Fruit fly (Drosophila melanogaster): ENCODE data around the gene mRpS24.

The mRpS24 gene

DNA sequence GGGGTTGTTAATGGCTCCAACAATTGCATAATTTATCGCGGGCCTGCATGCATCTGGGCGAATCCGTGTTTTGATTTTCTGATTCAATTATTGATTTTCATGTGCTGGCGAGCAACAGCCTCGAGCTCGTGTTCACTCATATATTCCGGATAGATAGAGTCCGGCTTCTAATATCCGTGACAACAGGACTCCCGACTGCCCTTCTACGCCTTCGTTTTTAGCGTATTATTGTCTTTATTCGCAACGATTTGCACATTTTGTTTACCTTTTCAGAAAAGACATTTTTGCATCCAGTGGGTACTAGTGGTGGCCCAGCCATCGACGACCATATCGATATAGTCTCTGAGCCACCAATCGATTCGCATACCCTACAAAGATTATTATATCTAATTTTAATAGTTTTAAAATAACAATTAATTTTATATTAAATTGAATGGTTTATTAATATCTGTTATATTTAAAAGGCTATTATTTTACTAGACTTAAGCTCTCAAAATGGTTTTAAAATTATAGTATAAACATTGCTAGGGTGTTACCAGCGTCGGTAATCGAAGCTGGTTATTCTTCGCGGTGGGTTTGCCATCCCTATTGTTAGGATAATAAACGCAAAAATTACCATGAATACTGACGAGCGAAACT, 2.1 kb downstream of the mRpS24 start, which contains the start of the genes Myo95E and TBC1d7 (continued):
- peak; percentile 68 for TF ChIP-seq CG4854 (GFP tag; optimal IDR thresholded peaks at IDR 0.05)
- peak; percentile 90 for TF ChIP-seq CG14710 (tag; optimal IDR thresholded peaks at IDR 0.05)
- peak; percentile 85 for TF ChIP-seq Max (GFP tag; optimal IDR thresholded peaks at IDR 0.05)
- peak; percentile 69 for TF ChIP-seq CG7928 (GFP tag; optimal IDR thresholded peaks at IDR 0.05)
- no peak for TF ChIP-seq ato (GFP tag; IDR thresholded peaks at IDR 0.05; ENCODE audit: partially characterized antibody)
- peak; percentile 38 for TF ChIP-seq CG17802 (tag; optimal IDR thresholded peaks at IDR 0.05)
- TF ChIP-seq CG11085 (GFP tag; IDR thresholded peaks at IDR 0.05), result peak; percentile 73
- TF ChIP-seq slp2 (GFP tag; optimal IDR thresholded peaks at IDR 0.05), result no peak
- no peak for TF ChIP-seq NK7.1 (GFP tag; optimal IDR thresholded peaks at IDR 0.05)
- peak; percentile 29 for TF ChIP-seq MESR4 (GFP tag; optimal IDR thresholded peaks at IDR 0.05)
- TF ChIP-seq HHEX (GFP tag; optimal IDR thresholded peaks at IDR 0.05), result peak; percentile 75
- TF ChIP-seq CG3163 (GFP tag; optimal IDR thresholded peaks at IDR 0.05), result no peak
- peak; percentile 82 for TF ChIP-seq CG17385 (GFP tag; optimal IDR thresholded peaks at IDR 0.05)
- TF ChIP-seq Rfx (GFP tag; IDR thresholded peaks at IDR 0.05), result peak; percentile 95
- TF ChIP-seq CG9215 (GFP tag; IDR thresholded peaks at IDR 0.05), result peak; percentile 85
- TF ChIP-seq scrt (GFP tag; optimal IDR thresholded peaks at IDR 0.05), result peak; percentile 68
- TF ChIP-seq CG6765 (GFP tag; optimal IDR thresholded peaks at IDR 0.05), result peak; percentile 10
- TF ChIP-seq CrebB (tag; optimal IDR thresholded peaks at IDR 0.05), result peak; percentile 60
- TF ChIP-seq Awh (GFP tag; IDR thresholded peaks at IDR 0.05), result peak; percentile 92
- no peak for TF ChIP-seq kni (GFP tag; optimal IDR thresholded peaks at IDR 0.05)
- peak; percentile 60 for TF ChIP-seq slou (GFP tag; optimal IDR thresholded peaks at IDR 0.05)
- peak; percentile 46 to 60 for TF ChIP-seq Pdp1 (GFP tag; optimal IDR thresholded peaks at IDR 0.05)
- TF ChIP-seq Hr78 (GFP tag; optimal IDR thresholded peaks at IDR 0.05), result no peak
- TF ChIP-seq CG10274 (GFP tag; optimal IDR thresholded peaks at IDR 0.05), result peak; percentile 92
- TF ChIP-seq repo (GFP tag; optimal IDR thresholded peaks at IDR 0.05), result peak; percentile 22
- peak; percentile 56 for TF ChIP-seq pum (GFP tag; optimal IDR thresholded peaks at IDR 0.05)
- TF ChIP-seq dpn (GFP tag; optimal IDR thresholded peaks at IDR 0.05), result peak; percentile 7 to 91
- peak; percentile 81 for TF ChIP-seq CG13296 (GFP tag; optimal IDR thresholded peaks at IDR 0.05)
- peak; percentile 33 for TF ChIP-seq HLH54F (GFP tag; optimal IDR thresholded peaks at IDR 0.05)
- TF ChIP-seq BtbVII (GFP tag; optimal IDR thresholded peaks at IDR 0.05), result peak; percentile 44
- peak; percentile 91 for TF ChIP-seq CG4404 (GFP tag; IDR thresholded peaks at IDR 0.05)
- peak; percentile 15 for TF ChIP-seq shn (GFP tag; optimal IDR thresholded peaks at IDR 0.05)
- peak; percentile 93 for TF ChIP-seq CG14014 (GFP tag; IDR thresholded peaks at IDR 0.05)
- TF ChIP-seq jumu (GFP tag; optimal IDR thresholded peaks at IDR 0.05), result no peak
- peak; percentile 76 for TF ChIP-seq YL-1 (GFP tag; optimal IDR thresholded peaks at IDR 0.05)
- peak; percentile 60 for TF ChIP-seq Hand (GFP tag; optimal IDR thresholded peaks at IDR 0.05)
- peak; percentile 46 for TF ChIP-seq CG9797 (GFP tag; optimal IDR thresholded peaks at IDR 0.05)
- TF ChIP-seq CG18476 (GFP tag; optimal IDR thresholded peaks at IDR 0.05), result peak; percentile 81
- peak; percentile 97 for TF ChIP-seq vvl (GFP tag; IDR thresholded peaks at IDR 0.05)
- peak; percentile 73; the same call in 2 of the 3 replicates for TF ChIP-seq Mrtf (GFP tag; IDR thresholded peaks at IDR 0.05)
- peak; percentile 91 for TF ChIP-seq al (GFP tag; IDR thresholded peaks at IDR 0.05)
- TF ChIP-seq CG15073 (GFP tag; optimal IDR thresholded peaks at IDR 0.05), result peak; percentile 28
- no peak for TF ChIP-seq CG15601 (tag; optimal IDR thresholded peaks at IDR 0.05)
- no peak for TF ChIP-seq CG11398 (GFP tag; optimal IDR thresholded peaks at IDR 0.05)
- TF ChIP-seq Poxn (GFP tag; IDR thresholded peaks at IDR 0.05), result no peak; the same call in 1 of the 2 replicates
- TF ChIP-seq CG1602 (GFP tag; optimal IDR thresholded peaks at IDR 0.05), result peak; percentile 86
- no peak for TF ChIP-seq CG8478 (optimal IDR thresholded peaks at IDR 0.05)
- peak; percentile 84 for TF ChIP-seq CG10267 (tag; optimal IDR thresholded peaks at IDR 0.05)
- TF ChIP-seq CG15269 (tag; optimal IDR thresholded peaks at IDR 0.05), result peak; percentile 91
- peak; percentile 72 for TF ChIP-seq ro (GFP tag; IDR thresholded peaks at IDR 0.05)
